Fruit fly (Drosophila melanogaster) whole organism, embryonic: ENCODE data around the gene CG13041.

ENCODE experiments used
- Awh ChIP-seq: fragments of 200-800 bp; sonication (Bioruptor generic); IDR thresholded peaks from 2 replicates; pipeline ENCODE4, ENCODE4 v1.3.6; 2022; ENCODE audit warnings: missing biosample characterization, missing genetic modification characterization
- CG11723 ChIP-seq: fragments of 200-800 bp; sonication (Bioruptor generic); optimal IDR thresholded peaks from 2 replicates; lab custom pipeline; 2017; ENCODE audit warnings: missing biosample characterization, mild to moderate bottlenecking, missing genetic modification characterization
- CG12071 ChIP-seq: fragments of 200-800 bp; sonication (Bioruptor generic); optimal IDR thresholded peaks from 3 replicates; lab custom pipeline; 2018; ENCODE audit warnings: missing biosample characterization, mild to moderate bottlenecking, missing genetic modification characterization
- CG14441 ChIP-seq: fragments of 200-800 bp; sonication (Bioruptor generic); IDR thresholded peaks from 2 replicates; pipeline ENCODE4 v1.3.6; 2022; ENCODE audit warnings: missing biosample characterization, missing genetic modification characterization
- CG1647 ChIP-seq: fragments of 200-800 bp; sonication (Bioruptor generic); optimal IDR thresholded peaks from 3 replicates; lab custom pipeline; 2016; ENCODE audit warnings: missing biosample characterization, missing genetic modification characterization
- CG16815 ChIP-seq: fragments of 200-800 bp; sonication (Bioruptor generic); optimal IDR thresholded peaks from 3 replicates; lab custom pipeline; 2017; ENCODE audit warnings: missing biosample characterization, mild to moderate bottlenecking, missing genetic modification characterization
- CG17385 ChIP-seq: fragments of 200-800 bp; sonication (Bioruptor generic); optimal IDR thresholded peaks from 3 replicates; lab custom pipeline; 2018; ENCODE audit warnings: missing biosample characterization, mild to moderate bottlenecking, missing genetic modification characterization
- CG2120 ChIP-seq: fragments of 200-800 bp; sonication (Bioruptor generic); optimal IDR thresholded peaks from 3 replicates; lab custom pipeline; 2016; ENCODE audit warnings: missing biosample characterization, missing genetic modification characterization
- CG2202 ChIP-seq: fragments of 200-800 bp; sonication (Bioruptor generic); optimal IDR thresholded peaks from 2 replicates; lab custom pipeline; 2018; ENCODE audit warnings: missing biosample characterization, mild to moderate bottlenecking, missing genetic modification characterization
- CG33557 ChIP-seq: fragments of 200-800 bp; sonication (Bioruptor generic); optimal IDR thresholded peaks from 2 replicates; lab custom pipeline; 2019; ENCODE audit warnings: missing biosample characterization, mild to moderate bottlenecking, missing genetic modification characterization, moderate library complexity
- CG34376 ChIP-seq: fragments of 200-800 bp; sonication (Bioruptor generic); optimal IDR thresholded peaks from 2 replicates; lab custom pipeline; 2018; ENCODE audit warnings: missing biosample characterization, mild to moderate bottlenecking, missing genetic modification characterization
- CG6272 ChIP-seq: fragments of 200-800 bp; sonication (Bioruptor generic); IDR thresholded peaks from 2 replicates; pipeline ENCODE4 v1.3.6; 2022; ENCODE audit warnings: missing biosample characterization, missing genetic modification characterization
- CG6689 ChIP-seq: fragments of 200-800 bp; sonication (Bioruptor generic); IDR thresholded peaks from 2 replicates; pipeline ENCODE4 v1.3.6; 2022; ENCODE audit warnings: missing biosample characterization, missing genetic modification characterization
- CG6813 ChIP-seq: fragments of 200-800 bp; sonication (Bioruptor generic); optimal IDR thresholded peaks from 2 replicates; lab custom pipeline; 2017; ENCODE audit warnings: missing biosample characterization, missing genetic modification characterization, mild to moderate bottlenecking, moderate library complexity, missing genetic modification reagents
- CG8944 ChIP-seq: fragments of 200-800 bp; sonication (Bioruptor generic); optimal IDR thresholded peaks from 3 replicates; lab custom pipeline; 2016; ENCODE audit warnings: missing biosample characterization, missing genetic modification characterization
- Dek ChIP-seq: fragments of 200-800 bp; sonication (Bioruptor generic); optimal IDR thresholded peaks from 3 replicates; lab custom pipeline; 2019; ENCODE audit warnings: missing biosample characterization, mild to moderate bottlenecking, missing genetic modification characterization, moderate library complexity
- Doc2 ChIP-seq: fragments of 200-800 bp; sonication (Bioruptor generic); IDR thresholded peaks from 2 replicates; pipeline ENCODE4 v1.3.6; 2022; ENCODE audit warnings: missing biosample characterization, missing genetic modification characterization
- Dref ChIP-seq: fragments of 200-800 bp; sonication (Bioruptor generic); IDR thresholded peaks from 2 replicates; pipeline ENCODE4 v1.3.6; 2022; ENCODE audit warnings: missing biosample characterization, missing genetic modification characterization
- Fer1 ChIP-seq: fragments of 200-800 bp; sonication (Bioruptor generic); optimal IDR thresholded peaks from 2 replicates; lab custom pipeline; 2017; ENCODE audit warnings: missing biosample characterization, mild to moderate bottlenecking, missing genetic modification characterization
- Gsc ChIP-seq: fragments of 200-800 bp; sonication (Bioruptor generic); IDR thresholded peaks from 2 replicates; pipeline ENCODE4 v1.3.6; 2022; ENCODE audit warnings: missing biosample characterization, missing genetic modification characterization
- MESR4 ChIP-seq: fragments of 200-800 bp; sonication (Bioruptor generic); optimal IDR thresholded peaks from 2 replicates; lab custom pipeline; 2018; ENCODE audit warnings: missing biosample characterization, mild to moderate bottlenecking, missing genetic modification characterization, moderate library complexity
- Mad ChIP-seq: fragments of 200-800 bp; sonication (Bioruptor generic); optimal IDR thresholded peaks from 2 replicates; lab custom pipeline; 2016; ENCODE audit warnings: missing biosample characterization, missing genetic modification characterization
- Med ChIP-seq: fragments of 200-800 bp; sonication (Bioruptor generic); peaks from one replicate; lab custom pipeline; 2016; ENCODE audit warnings: missing biosample characterization, missing genetic modification characterization, mild to moderate bottlenecking, inconsistent platforms, moderate library complexity
- Oli ChIP-seq: fragments of 200-800 bp; sonication (Bioruptor generic); optimal IDR thresholded peaks from 2 replicates; lab custom pipeline; 2018; ENCODE audit warnings: missing biosample characterization, mild to moderate bottlenecking, missing genetic modification characterization, moderate library complexity
- Pdp1 ChIP-seq, 2 experiments: fragments of 200-800 bp; sonication (Bioruptor generic); optimal IDR thresholded peaks; 3 replicates each; lab custom pipeline; 2016; ENCODE audit warnings: missing biosample characterization in 2 of 2, missing genetic modification characterization in 2 of 2, mild to moderate bottlenecking in 1 of 2, moderate library complexity in 1 of 2
- Taf1 ChIP-seq: fragments of 200-800 bp; sonication (Bioruptor generic); IDR thresholded peaks from 2 replicates; pipeline ENCODE4 v1.3.6; 2022; ENCODE audit warnings: missing biosample characterization, missing genetic modification characterization
- ab ChIP-seq: fragments of 200-800 bp; sonication (Bioruptor generic); optimal IDR thresholded peaks from 2 replicates; lab custom pipeline; 2016; ENCODE audit warnings: missing biosample characterization, missing genetic modification characterization
- ase ChIP-seq: fragments of 200-800 bp; sonication (Bioruptor generic); IDR thresholded peaks from 3 replicates; pipeline ENCODE4 v1.3.6; 2022; ENCODE audit warnings: missing biosample characterization, missing genetic modification characterization
- chinmo ChIP-seq: fragments of 200-800 bp; sonication (Bioruptor generic); IDR thresholded peaks from 4 replicates; pipeline ENCODE4 v1.3.6; 2022; ENCODE audit warnings: missing biosample characterization, missing genetic modification characterization; ENCODE audit not compliant: partially characterized antibody
- dan ChIP-seq: fragments of 200-800 bp; sonication (Bioruptor generic); IDR thresholded peaks from 2 replicates; pipeline ENCODE4 v1.3.6; 2022; ENCODE audit warnings: missing biosample characterization, missing genetic modification characterization
- dimm ChIP-seq: fragments of 200-800 bp; sonication (Bioruptor generic); IDR thresholded peaks from 2 replicates; pipeline ENCODE4 v1.3.6; 2022; ENCODE audit warnings: missing biosample characterization, missing genetic modification characterization
- h ChIP-seq: fragments of >200 bp; optimal IDR thresholded peaks from 2 replicates; lab custom pipeline; 2017
- hb ChIP-seq: fragments of 200-800 bp; sonication (Bioruptor generic); IDR thresholded peaks from 3 replicates; pipeline ENCODE4 v1.3.6; 2022; ENCODE audit warnings: missing biosample characterization, missing genetic modification characterization; ENCODE audit not compliant: partially characterized antibody
- lov ChIP-seq, 2 experiments: fragments of 200-800 bp in 1 of 2; fragments of >200 bp in 1 of 2; sonication (Bioruptor generic) in 1 of 2; IDR thresholded peaks in 1 of 2; optimal IDR thresholded peaks in 1 of 2; 2 replicates in 1 of 2; 3 replicates in 1 of 2; pipeline versions ENCODE4 v1.3.6 to Lab custom; 2017 to 2022; ENCODE audit warnings: missing biosample characterization in 1 of 2, missing genetic modification characterization in 1 of 2
- phol ChIP-seq: fragments of 200-800 bp; sonication (Bioruptor generic); optimal IDR thresholded peaks from 3 replicates; lab custom pipeline; 2018; ENCODE audit warnings: missing biosample characterization, mild to moderate bottlenecking, missing genetic modification characterization, moderate library complexity
- row ChIP-seq: fragments of 200-800 bp; sonication (Bioruptor generic); IDR thresholded peaks from 3 replicates; pipeline ENCODE4 v1.3.6; 2022; ENCODE audit warnings: missing biosample characterization, missing genetic modification characterization
- salm ChIP-seq: fragments of 200-800 bp; sonication (Bioruptor generic); optimal IDR thresholded peaks from 2 replicates; lab custom pipeline; 2018; ENCODE audit warnings: missing biosample characterization, mild to moderate bottlenecking, missing genetic modification characterization
- schlank ChIP-seq: fragments of 200-800 bp; sonication (Bioruptor generic); optimal IDR thresholded peaks from 2 replicates; lab custom pipeline; 2018; ENCODE audit warnings: missing biosample characterization, mild to moderate bottlenecking, missing genetic modification characterization
- sens ChIP-seq: fragments of 200-800 bp; sonication (Bioruptor generic); peaks from one replicate; lab custom pipeline; 2016; ENCODE audit warnings: missing biosample characterization, missing genetic modification characterization
- tgo ChIP-seq: fragments of 200-800 bp; sonication (Bioruptor generic); IDR thresholded peaks from 3 replicates; pipeline ENCODE4 v1.3.6; 2022; ENCODE audit warnings: missing biosample characterization, missing genetic modification characterization
- tna ChIP-seq: fragments of 200-800 bp; sonication (Bioruptor generic); IDR thresholded peaks from 2 replicates; pipeline ENCODE4 v1.3.6; 2022; ENCODE audit warnings: missing biosample characterization, missing genetic modification characterization; ENCODE audit not compliant: partially characterized antibody
- ttk ChIP-seq: fragments of 200-800 bp; sonication (Bioruptor generic); IDR thresholded peaks from 2 replicates; pipeline ENCODE4 v2.1.2; 2022; ENCODE audit warnings: missing biosample characterization, missing genetic modification characterization
- unpg ChIP-seq: fragments of 200-800 bp; sonication (Bioruptor generic); optimal IDR thresholded peaks from 3 replicates; lab custom pipeline; 2018; ENCODE audit warnings: missing biosample characterization, mild to moderate bottlenecking, missing genetic modification characterization, moderate library complexity
- z ChIP-seq: fragments of 200-800 bp; sonication (Bioruptor generic); IDR thresholded peaks from 3 replicates; pipeline ENCODE4 v1.3.6; 2022; ENCODE audit warnings: missing biosample characterization, missing genetic modification characterization

CG13041 gene

dm6 chr3L:16359219-16359748 lies 40.0 kb upstream of the CG13041 start, which contains the start of gene ringer (continued):
- TF ChIP-seq CG6689 (GFP tag; lab: Robert Waterston, UW) (no peak), dimm (GFP tag; lab: Robert Waterston, UW) (no peak), z (GFP tag; lab: Robert Waterston, UW) (peak; percentile 86; the same call in 1 of the 3 replicates), ase (GFP tag; lab: Robert Waterston, UW) (no peak), tgo (GFP tag; lab: Robert Waterston, UW) (no peak)

- TF ChIP-seq sens (GFP tag; lab: Kevin White, UChicago) = peak; percentile 11
- TF ChIP-seq Doc2 = no peak
- TF ChIP-seq Taf1 (GFP tag; lab: Robert Waterston, UW) = 0 out of 2 replicates have a peak, but pooled peaks have one; percentile 20
- TF ChIP-seq row (GFP tag; lab: Robert Waterston, UW) = 0 out of 3 replicates have a peak, but pooled peaks have one; percentile 20
- no peak for TF ChIP-seq Awh
- peak; percentile 11 for TF ChIP-seq CG2120 (GFP tag; lab: Kevin White, UChicago)
- peak; percentile 74 for TF ChIP-seq Med (GFP tag; lab: Kevin White, UChicago)
These were observed 38.5 kb upstream of the CG13041 start for dm6 chr3L:16357860-16358259.

- TF ChIP-seq CG12071 (GFP tag; lab: Kevin White, UChicago) = no peak
- no peak for TF ChIP-seq Dref (GFP tag; lab: Robert Waterston, UW)
- no peak for TF ChIP-seq salm (tag; lab: Kevin White, UChicago)
- TF ChIP-seq hb (GFP tag; lab: Robert Waterston, UW) = no peak
- 0 out of 2 replicates have a peak, but pooled peaks have one; percentile 34 for TF ChIP-seq CG14441 (GFP tag; lab: Robert Waterston, UW)
- TF ChIP-seq CG11723 (GFP tag; lab: Kevin White, UChicago) = no peak
- peak in 1 of 2 experiments; percentile 90 for TF ChIP-seq Pdp1 (GFP tag; optimal IDR thresholded peaks at IDR 0.05; lab: Kevin White, UChicago)
- TF ChIP-seq schlank (tag; lab: Kevin White, UChicago) = no peak
- no peak for TF ChIP-seq Oli (tag; lab: Kevin White, UChicago)
- TF ChIP-seq Gsc (GFP tag; lab: Robert Waterston, UW) = no peak
- no peak for TF ChIP-seq CG17385 (GFP tag; lab: Kevin White, UChicago)
These were observed 37.9 kb upstream of the CG13041 start for dm6 chr3L:16357187-16357728.

dm6 chr3L:16356171-16356765 lies 36.9 kb upstream of the CG13041 start:
- no peak for TF ChIP-seq lov (optimal IDR thresholded peaks at IDR 0.05; lab: Kevin White, UChicago)
- TF ChIP-seq lov (GFP tag; IDR thresholded peaks at IDR 0.05; lab: Robert Waterston, UW) = no peak
- TF ChIP-seq MESR4 (GFP tag; lab: Kevin White, UChicago) = no peak
- no peak for TF ChIP-seq Dek
- TF ChIP-seq CG1647 = no peak
- peak; percentile 25 for TF ChIP-seq Fer1
- no peak for TF ChIP-seq unpg (GFP tag; lab: Kevin White, UChicago)
- no peak for TF ChIP-seq Mad (GFP tag; lab: Kevin White, UChicago)
- no peak for TF ChIP-seq tna (GFP tag; lab: Robert Waterston, UW)
- no peak for TF ChIP-seq CG6272
- TF ChIP-seq ttk (GFP tag; lab: Robert Waterston, UW) = no peak
- TF ChIP-seq Pdp1 (GFP tag; optimal IDR thresholded peaks at IDR 0.05; lab: Kevin White, UChicago) = peak in 1 of 2 experiments; percentile 49
- TF ChIP-seq CG34376 (GFP tag; lab: Kevin White, UChicago) = peak; percentile 93
- no peak for TF ChIP-seq CG16815 (GFP tag; lab: Kevin White, UChicago)
- TF ChIP-seq ab (GFP tag; lab: Kevin White, UChicago) = no peak
- TF ChIP-seq CG8944 (GFP tag; lab: Kevin White, UChicago) = no peak
- TF ChIP-seq CG2202 (tag; lab: Kevin White, UChicago) = no peak
- no peak for TF ChIP-seq CG6813
- peak; percentile 83; the same call in 2 of the 4 replicates for TF ChIP-seq chinmo (GFP tag; lab: Robert Waterston, UW)
- TF ChIP-seq phol = no peak
- no peak for TF ChIP-seq dan
- TF ChIP-seq h (lab: Kevin White, UChicago) = no peak
- no peak for TF ChIP-seq CG33557 (GFP tag; lab: Kevin White, UChicago)
